Fruit fly (Drosophila melanogaster): ENCODE results near the gene CG42688.

Gene CG42688

DNA sequence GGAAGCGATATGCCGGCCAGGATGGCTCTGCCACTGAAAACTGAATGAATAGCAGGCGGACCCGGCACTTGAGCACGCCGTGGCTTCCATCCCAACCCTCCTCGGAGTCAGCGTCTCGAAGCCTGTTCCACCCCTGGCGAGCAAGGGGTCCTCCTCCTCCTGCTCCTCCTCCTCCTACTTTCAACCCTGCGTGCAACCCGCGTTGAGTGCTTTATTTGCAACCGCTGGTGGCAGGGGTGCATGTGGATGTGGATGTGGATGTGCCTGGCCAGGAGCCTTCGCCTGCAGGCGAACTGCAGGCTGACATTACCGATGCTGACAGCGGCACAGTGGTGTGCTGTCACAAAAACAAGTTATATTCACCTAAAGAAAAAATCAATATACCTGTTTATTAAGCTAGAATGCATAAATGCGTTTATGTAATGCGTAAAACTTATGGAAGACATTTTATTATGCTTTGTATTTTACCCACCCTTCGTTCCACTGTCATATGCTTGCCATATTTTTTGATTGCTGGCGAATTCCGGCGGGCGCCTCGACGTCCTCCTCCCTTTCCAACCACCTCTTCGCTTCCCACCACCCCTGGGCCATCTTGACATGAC, 13.9 kb upstream of the CG42688 start (continued):
- TF ChIP-seq CG10654 (GFP tag; optimal IDR thresholded peaks at IDR 0.05), result peak; percentile 25
- peak; percentile 61 for TF ChIP-seq sens-2 (GFP tag; IDR thresholded peaks at IDR 0.05)
- TF ChIP-seq CG14965 (GFP tag; optimal IDR thresholded peaks at IDR 0.05; ENCODE audit: borderline replicate concordance), result no peak
- TF ChIP-seq CG4854 (GFP tag; optimal IDR thresholded peaks at IDR 0.05), result no peak
- TF ChIP-seq CG14050 (GFP tag; IDR thresholded peaks at IDR 0.05), result peak; percentile 50; the same call in 2 of the 3 replicates
- no peak for TF ChIP-seq Kr (GFP tag; optimal IDR thresholded peaks at IDR 0.05)
- peak; percentile 51 for TF ChIP-seq CG4360 (GFP tag; IDR thresholded peaks at IDR 0.05)
- no peak for TF ChIP-seq zf30C (GFP tag; optimal IDR thresholded peaks at IDR 0.05)
- peak; percentile 24 for TF ChIP-seq mam (GFP tag; optimal IDR thresholded peaks at IDR 0.05)
- TF ChIP-seq stc (GFP tag; IDR thresholded peaks at IDR 0.05), result peak; percentile 59
- TF ChIP-seq caup (GFP tag; optimal IDR thresholded peaks at IDR 0.05; ENCODE audit: severe bottlenecking), result no peak
- TF ChIP-seq CG43689 (GFP tag; IDR thresholded peaks at IDR 0.05), result no peak
- peak; percentile 58 for TF ChIP-seq CG10267 (tag; optimal IDR thresholded peaks at IDR 0.05)
- no peak for TF ChIP-seq slou (GFP tag; optimal IDR thresholded peaks at IDR 0.05)
- TF ChIP-seq abd-A (tag; optimal IDR thresholded peaks at IDR 0.05), result no peak
- TF ChIP-seq knrl (GFP tag; IDR thresholded peaks at IDR 0.05; ENCODE audit: partially characterized antibody), result no peak
- TF ChIP-seq Oaz (GFP tag; IDR thresholded peaks at IDR 0.05), result peak; percentile 39; the same call in 1 of the 2 replicates
- no peak for TF ChIP-seq CG42726 (GFP tag; IDR thresholded peaks at IDR 0.05; ENCODE audit: partially characterized antibody)
- TF ChIP-seq Dref (GFP tag; IDR thresholded peaks at IDR 0.05), result no peak
- peak; percentile 57; the same call in 2 of the 3 replicates for TF ChIP-seq tgo (GFP tag; IDR thresholded peaks at IDR 0.05)
- TF ChIP-seq scrt (GFP tag; optimal IDR thresholded peaks at IDR 0.05), result no peak
- TF ChIP-seq Dp (GFP tag; optimal IDR thresholded peaks at IDR 0.05), result no peak
- TF ChIP-seq vvl (GFP tag; IDR thresholded peaks at IDR 0.05), result peak; percentile 76
- no peak for TF ChIP-seq crp (GFP tag; optimal IDR thresholded peaks at IDR 0.05)
- 0 out of 2 replicates have a peak, but pooled peaks have one; percentile 15 for TF ChIP-seq Lim3 (GFP tag; IDR thresholded peaks at IDR 0.05)
- TF ChIP-seq dysf (GFP tag; IDR thresholded peaks at IDR 0.05), result peak; percentile 55; the same call in 2 of the 3 replicates
- TF ChIP-seq HmgZ (tag; optimal IDR thresholded peaks at IDR 0.05), result no peak
- TF ChIP-seq PHDP (tag; optimal IDR thresholded peaks at IDR 0.05), result peak; percentile 44
- no peak for TF ChIP-seq usp (GFP tag; optimal IDR thresholded peaks at IDR 0.05)
- TF ChIP-seq tx (GFP tag; optimal IDR thresholded peaks at IDR 0.05), result no peak
- peak; percentile 69 for TF ChIP-seq CG8924 (tag; optimal IDR thresholded peaks at IDR 0.05)
- no peak for TF ChIP-seq Dfd (GFP tag; optimal IDR thresholded peaks at IDR 0.05)
- no peak for TF ChIP-seq Ets97D (GFP tag; optimal IDR thresholded peaks at IDR 0.05)
- TF ChIP-seq MESR4 (GFP tag; optimal IDR thresholded peaks at IDR 0.05), result no peak
- TF ChIP-seq Lhr (GFP tag; optimal IDR thresholded peaks at IDR 0.05), result peak; percentile 27
- TF ChIP-seq CG4707 (GFP tag; optimal IDR thresholded peaks at IDR 0.05), result peak; percentile 48
- no peak for TF ChIP-seq crc (GFP tag; optimal IDR thresholded peaks at IDR 0.05)
- TF ChIP-seq CG12071 (GFP tag; optimal IDR thresholded peaks at IDR 0.05), result no peak
- peak; percentile 70 for TF ChIP-seq unpg (GFP tag; optimal IDR thresholded peaks at IDR 0.05)
- peak; percentile 48; the same call in 2 of the 4 replicates for TF ChIP-seq Gug (GFP tag; IDR thresholded peaks at IDR 0.05)
- peak; percentile 75 for TF ChIP-seq dimm (GFP tag; IDR thresholded peaks at IDR 0.05)
- 0 out of 2 replicates have a peak, but pooled peaks have one; percentile 48 for TF ChIP-seq CG11696 (GFP tag; IDR thresholded peaks at IDR 0.05)
- TF ChIP-seq CG14710 (tag; optimal IDR thresholded peaks at IDR 0.05), result peak; percentile 58
- TF ChIP-seq sug (tag; optimal IDR thresholded peaks at IDR 0.05), result no peak
- no peak for TF ChIP-seq Bgb (GFP tag; IDR thresholded peaks at IDR 0.05; ENCODE audit: partially characterized antibody)
- no peak for TF ChIP-seq amos (GFP tag; IDR thresholded peaks at IDR 0.05; ENCODE audit: partially characterized antibody)
- peak; percentile 32 for TF ChIP-seq CG8359 (GFP tag; optimal IDR thresholded peaks at IDR 0.05; ENCODE audit: borderline replicate concordance)
- TF ChIP-seq CG10431 (GFP tag; optimal IDR thresholded peaks at IDR 0.05), result peak; percentile 19
- TF ChIP-seq BEAF-32 (GFP tag; optimal IDR thresholded peaks at IDR 0.05), result no peak

Measured in whole organism, embryonic.